Worm (Caenorhabditis elegans) whole organism, L4 larva: Measurements from ENCODE around the gene T15B12.2.

ENCODE experiments used
- D1046.2 ChIP-seq: fragments of 200-800 bp; sonication (Bioruptor generic); IDR thresholded peaks from 2 replicates; pipeline ENCODE4 v1.3.6; 2022; ENCODE audit warnings: missing genetic modification characterization, missing compliant biosample characterization
- F10B5.3 ChIP-seq: sonication (generic microtip); optimal IDR thresholded peaks from 2 replicates; lab custom pipeline; 2016; ENCODE audit warnings: mild to moderate bottlenecking, missing genetic modification characterization, missing compliant biosample characterization
- F26F4.8 ChIP-seq: fragments of 200-800 bp; sonication (Bioruptor generic); conservative IDR thresholded peaks from 2 replicates; pipeline ENCODE4 v1.3.6; 2022; ENCODE audit warnings: missing genetic modification characterization, missing compliant biosample characterization
- F44E2.7 ChIP-seq: fragments of 200-800 bp; sonication (Bioruptor generic); IDR thresholded peaks from 2 replicates; pipeline ENCODE4 v2.1.2; 2022; ENCODE audit warnings: missing genetic modification characterization, missing compliant biosample characterization
- R02D3.7 ChIP-seq: fragments of 150-350 bp; sonication (generic microtip); optimal IDR thresholded peaks from 3 replicates; lab custom pipeline; 2014; ENCODE audit warnings: missing biosample characterization, missing genetic modification characterization
- T20F7.1 ChIP-seq: fragments of 200-800 bp; sonication (Bioruptor generic); optimal IDR thresholded peaks from 2 replicates; lab custom pipeline; 2018; ENCODE audit warnings: mild to moderate bottlenecking, missing genetic modification characterization, missing compliant biosample characterization
- Y75B8A.6 ChIP-seq: fragments of 200-800 bp; sonication (Bioruptor generic); IDR thresholded peaks from 2 replicates; pipeline ENCODE4 v1.3.6; 2022; ENCODE audit warnings: missing genetic modification reagents, missing genetic modification characterization, missing compliant biosample characterization
- ZK337.2 ChIP-seq: fragments of 200-800 bp; sonication (Bioruptor generic); IDR thresholded peaks from 2 replicates; pipeline ENCODE4 v1.3.6; 2022; ENCODE audit warnings: missing genetic modification reagents, missing genetic modification characterization, missing compliant biosample characterization
- attf-4 ChIP-seq: sonication (generic microtip); optimal IDR thresholded peaks from 3 replicates; lab custom pipeline; 2017; ENCODE audit warnings: missing biosample characterization, missing genetic modification characterization
- ceh-28 ChIP-seq: fragments of 150-350 bp; optimal IDR thresholded peaks from 2 replicates; lab custom pipeline; 2014; ENCODE audit warnings: missing biosample characterization, missing genetic modification reagents, missing genetic modification characterization
- ceh-44 ChIP-seq: fragments of 200-800 bp; sonication (Bioruptor generic); IDR thresholded peaks from 2 replicates; pipeline ENCODE4 v1.3.6; 2022; ENCODE audit warnings: missing genetic modification reagents, missing genetic modification characterization, missing compliant biosample characterization
- ceh-62 ChIP-seq: sonication (generic microtip); optimal IDR thresholded peaks from 2 replicates; lab custom pipeline; 2017; ENCODE audit warnings: missing biosample characterization, missing genetic modification characterization
- ceh-82 ChIP-seq: sonication (generic microtip); optimal IDR thresholded peaks from 2 replicates; lab custom pipeline; 2017; ENCODE audit warnings: missing biosample characterization, missing genetic modification characterization
- daf-12 ChIP-seq: fragments of 150-350 bp; optimal IDR thresholded peaks from 2 replicates; lab custom pipeline; 2014; ENCODE audit warnings: missing biosample characterization, missing genetic modification reagents, missing genetic modification characterization
- dmd-8 ChIP-seq: fragments of 200-800 bp; sonication (Bioruptor generic); IDR thresholded peaks from 2 replicates; pipeline ENCODE4 v1.3.6; 2022; ENCODE audit warnings: missing genetic modification characterization, missing compliant biosample characterization
- dve-1 ChIP-seq: sonication (generic microtip); optimal IDR thresholded peaks from 2 replicates; lab custom pipeline; 2017; ENCODE audit warnings: antibody characterized with exemption, mild to moderate bottlenecking, missing genetic modification characterization, missing compliant biosample characterization; ENCODE audit not compliant: insufficient read depth
- fkh-10 ChIP-seq: fragments of 150-350 bp; optimal IDR thresholded peaks from 2 replicates; lab custom pipeline; 2014; ENCODE audit warnings: missing biosample characterization, missing genetic modification reagents, missing genetic modification characterization
- fos-1 ChIP-seq: fragments of 150-350 bp; optimal IDR thresholded peaks from 2 replicates; lab custom pipeline; 2014; ENCODE audit warnings: missing biosample characterization, missing genetic modification characterization
- hlh-11 ChIP-seq: fragments of 200-800 bp; sonication (Bioruptor generic); optimal IDR thresholded peaks from 2 replicates; lab custom pipeline; 2018; ENCODE audit warnings: mild to moderate bottlenecking, missing genetic modification characterization, missing compliant biosample characterization
- hlh-30 ChIP-seq: sonication (generic microtip); optimal IDR thresholded peaks from 2 replicates; lab custom pipeline; 2017; ENCODE audit warnings: antibody characterized with exemption, mild to moderate bottlenecking, missing genetic modification characterization, missing compliant biosample characterization; ENCODE audit not compliant: insufficient read depth
- jun-1 ChIP-seq: fragments of 150-350 bp; optimal IDR thresholded peaks from 2 replicates; lab custom pipeline; 2014; ENCODE audit warnings: missing biosample characterization, missing genetic modification reagents, missing genetic modification characterization
- lin-1 ChIP-seq: fragments of 200-800 bp; sonication (Bioruptor generic); IDR thresholded peaks from 2 replicates; pipeline ENCODE4 v1.3.6; 2022; ENCODE audit warnings: missing genetic modification reagents, missing genetic modification characterization, missing compliant biosample characterization
- lin-13 ChIP-seq: fragments of 150-350 bp; optimal IDR thresholded peaks from 2 replicates; lab custom pipeline; 2014; ENCODE audit warnings: missing biosample characterization, missing genetic modification reagents, missing genetic modification characterization
- lin-29 ChIP-seq: fragments of 200-800 bp; sonication (Bioruptor generic); IDR thresholded peaks from 2 replicates; pipeline ENCODE4 v1.3.6; 2022; ENCODE audit warnings: missing genetic modification reagents, missing genetic modification characterization, missing compliant biosample characterization
- lin-38 ChIP-seq: fragments of 200-800 bp; sonication (Bioruptor generic); IDR thresholded peaks from 2 replicates; pipeline ENCODE4 v1.3.6; 2022; ENCODE audit warnings: missing genetic modification reagents, missing genetic modification characterization, missing compliant biosample characterization
- lsy-2 ChIP-seq, 2 experiments: fragments of 150-350 bp in 1 of 2; sonication (generic microtip) in 1 of 2; optimal IDR thresholded peaks; 2 replicates each; lab custom pipeline; 2014 to 2017; ENCODE audit warnings: missing biosample characterization in 2 of 2, missing genetic modification characterization in 2 of 2
- mdl-1 ChIP-seq, 2 experiments: fragments of 150-350 bp in 1 of 2; sonication (generic microtip) in 1 of 2; optimal IDR thresholded peaks; 2 replicates each; lab custom pipeline; 2014 to 2017; ENCODE audit warnings: missing biosample characterization in 2 of 2, missing genetic modification characterization in 2 of 2
- mes-2 ChIP-seq: sonication (generic microtip); optimal IDR thresholded peaks from 2 replicates; lab custom pipeline; 2016; ENCODE audit warnings: missing genotype, mild to moderate bottlenecking, missing genetic modification characterization, missing compliant biosample characterization; ENCODE audit not compliant: poor library complexity, severe bottlenecking
- mxl-2 ChIP-seq: fragments of 200-800 bp; sonication (Bioruptor generic); conservative IDR thresholded peaks from 2 replicates; pipeline ENCODE4 v1.3.6; 2022; ENCODE audit warnings: missing genetic modification reagents, missing genetic modification characterization, missing compliant biosample characterization
- nhr-41 ChIP-seq: fragments of 200-800 bp; sonication (Bioruptor generic); IDR thresholded peaks from 2 replicates; pipeline ENCODE4 v1.3.6; 2022; ENCODE audit warnings: missing genetic modification reagents, missing genetic modification characterization, missing compliant biosample characterization
- nhr-42 ChIP-seq: fragments of 200-800 bp; sonication (Bioruptor generic); IDR thresholded peaks from 2 replicates; pipeline ENCODE4 v1.3.6; 2022; ENCODE audit warnings: missing genetic modification characterization, missing compliant biosample characterization
- nhr-76 ChIP-seq: fragments of 150-350 bp; optimal IDR thresholded peaks from 2 replicates; lab custom pipeline; 2014; ENCODE audit warnings: missing biosample characterization, missing genetic modification characterization
- nhr-77 ChIP-seq: fragments of 150-350 bp; optimal IDR thresholded peaks from 2 replicates; lab custom pipeline; 2014; ENCODE audit warnings: missing biosample characterization, missing genetic modification characterization
- rbr-2 ChIP-seq: sonication (generic microtip); optimal IDR thresholded peaks from 2 replicates; lab custom pipeline; 2016; ENCODE audit warnings: missing genotype, missing genetic modification characterization, missing compliant biosample characterization
- saeg-2 ChIP-seq: fragments of 200-800 bp; sonication (Bioruptor generic); IDR thresholded peaks from 2 replicates; pipeline ENCODE4 v1.3.6; 2022; ENCODE audit warnings: missing genetic modification reagents, missing genetic modification characterization, missing compliant biosample characterization
- sdz-12 ChIP-seq: fragments of 200-800 bp; sonication (Bioruptor generic); optimal IDR thresholded peaks from 2 replicates; lab custom pipeline; 2018; ENCODE audit warnings: mild to moderate bottlenecking, missing genetic modification characterization, missing compliant biosample characterization
- snpc-4 ChIP-seq: fragments of 150-350 bp; optimal IDR thresholded peaks from 2 replicates; lab custom pipeline; 2014; ENCODE audit warnings: missing biosample characterization, missing genetic modification characterization
- spr-1 ChIP-seq: sonication (generic microtip); optimal IDR thresholded peaks from 2 replicates; lab custom pipeline; 2016; ENCODE audit warnings: mild to moderate bottlenecking, missing genetic modification characterization, missing compliant biosample characterization
- spr-3 ChIP-seq: fragments of 200-800 bp; sonication (Bioruptor generic); optimal IDR thresholded peaks from 2 replicates; lab custom pipeline; 2018; ENCODE audit warnings: mild to moderate bottlenecking, missing genetic modification characterization, missing compliant biosample characterization
- unc-130 ChIP-seq: sonication (generic microtip); optimal IDR thresholded peaks from 2 replicates; lab custom pipeline; 2016; ENCODE audit warnings: missing genetic modification reagents, missing genetic modification characterization, missing compliant biosample characterization
- unc-62 ChIP-seq, 3 experiments: fragments of 150-350 bp in 1 of 3; sonication (generic microtip); optimal IDR thresholded peaks in 2 of 3; peaks in 1 of 3; 1 replicate in 1 of 3; 2 replicates in 2 of 3; lab custom pipeline; 2014 to 2017; ENCODE audit warnings: missing biosample characterization in 3 of 3, missing genetic modification characterization in 3 of 3, missing genetic modification reagents in 3 of 3, missing genotype in 1 of 3
- zag-1 ChIP-seq: fragments of 150-350 bp; optimal IDR thresholded peaks from 2 replicates; lab custom pipeline; 2014; ENCODE audit warnings: missing biosample characterization, missing genetic modification characterization
- zfp-2 ChIP-seq: sonication (generic microtip); optimal IDR thresholded peaks from 2 replicates; lab custom pipeline; 2016; ENCODE audit warnings: mild to moderate bottlenecking, missing genetic modification characterization, missing compliant biosample characterization
- zfp-3 ChIP-seq: fragments of 200-800 bp; sonication (Bioruptor generic); conservative IDR thresholded peaks from 2 replicates; pipeline ENCODE4 v1.3.6; 2022; ENCODE audit warnings: missing genetic modification reagents, missing genetic modification characterization, missing compliant biosample characterization
- zip-2 ChIP-seq: fragments of 150-350 bp; optimal IDR thresholded peaks from 2 replicates; lab custom pipeline; 2014; ENCODE audit warnings: missing biosample characterization, missing genetic modification characterization
- ztf-11 ChIP-seq: fragments of 150-350 bp; optimal IDR thresholded peaks from 2 replicates; lab custom pipeline; 2014; ENCODE audit warnings: missing biosample characterization, missing genetic modification characterization
- ztf-7 ChIP-seq: fragments of 150-350 bp; optimal IDR thresholded peaks from 2 replicates; lab custom pipeline; 2014; ENCODE audit warnings: missing biosample characterization, missing genetic modification characterization

The T15B12.2 gene

DNA sequence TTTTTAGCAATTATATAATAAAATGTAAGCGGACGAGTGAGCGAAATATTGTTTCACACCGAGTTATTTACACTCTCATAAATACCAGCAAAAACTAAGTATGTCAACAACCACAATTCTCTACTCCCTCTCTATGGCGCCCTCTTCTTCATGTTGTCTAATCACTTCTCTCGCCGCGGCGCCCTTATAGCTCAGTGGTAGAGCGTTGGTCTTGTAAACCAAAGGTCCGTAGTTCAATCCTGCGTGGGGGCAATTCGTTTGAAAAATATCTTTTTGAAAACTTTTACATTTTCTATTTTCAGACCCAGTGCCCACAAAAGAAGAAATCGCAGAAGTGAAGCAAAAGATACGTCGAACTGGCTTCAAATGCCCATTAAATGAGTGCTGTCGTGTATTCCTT lies 4.0 kb upstream of the T15B12.2 start (continued):
- TF ChIP-seq ztf-7 (tag; lab: Kevin White, UChicago), result peak; percentile 63
- no peak for TF ChIP-seq ztf-11 (tag; lab: Kevin White, UChicago)
- TF ChIP-seq dmd-8, result peak; percentile 99
- no peak for TF ChIP-seq hlh-11 (tag; lab: Kevin White, UChicago)
- TF ChIP-seq hlh-30 (tag; lab: Kevin White, UChicago), result peak; percentile 49
- TF ChIP-seq rbr-2 (tag; lab: Kevin White, UChicago), result peak; percentile 69
- peak; percentile 59 for TF ChIP-seq F10B5.3 (tag; lab: Kevin White, UChicago)
- TF ChIP-seq ceh-28 (tag; lab: Kevin White, UChicago), result no peak
- peak; percentile 84 for TF ChIP-seq ZK337.2
- TF ChIP-seq daf-12, result no peak
- peak in 1 of 2 experiments; percentile 72 for TF ChIP-seq lsy-2 (tag; optimal IDR thresholded peaks at IDR 0.05; lab: Kevin White, UChicago)
- 0 out of 2 replicates have a peak, but pooled peaks have one; percentile 46 for TF ChIP-seq lin-29 (GFP tag; lab: Robert Waterston, UW)
- no peak for TF ChIP-seq snpc-4 (tag; lab: Kevin White, UChicago)
- TF ChIP-seq zip-2 (tag; lab: Kevin White, UChicago), result no peak
- no peak for TF ChIP-seq ceh-62
- TF ChIP-seq F26F4.8 (GFP tag; lab: Robert Waterston, UW), result peak; percentile 98
- TF ChIP-seq F44E2.7, result peak; percentile 94
- no peak for TF ChIP-seq mdl-1 (tag; optimal IDR thresholded peaks at IDR 0.05; lab: Kevin White, UChicago)
- peak; percentile 29 for TF ChIP-seq dve-1 (tag; lab: Kevin White, UChicago)
- no peak for TF ChIP-seq unc-62 (GFP tag; optimal IDR thresholded peaks at IDR 0.05 in 1 of 2; lab: Kevin White, UChicago)
- no peak for TF ChIP-seq unc-62 (tag; optimal IDR thresholded peaks at IDR 0.05; lab: Kevin White, UChicago)
- TF ChIP-seq zfp-3 (GFP tag; lab: Robert Waterston, UW), result 0 out of 2 replicates have a peak, but pooled peaks have one; percentile 40
- TF ChIP-seq mxl-2, result peak; percentile 86
- no peak for TF ChIP-seq jun-1

- TF ChIP-seq unc-62 (GFP tag; optimal IDR thresholded peaks at IDR 0.05 in 1 of 2; lab: Kevin White, UChicago), result peak in 1 of 2 experiments; percentile 98
- no peak for TF ChIP-seq unc-62 (tag; optimal IDR thresholded peaks at IDR 0.05; lab: Kevin White, UChicago)
- no peak for TF ChIP-seq nhr-41 (GFP tag; lab: Robert Waterston, UW)
These were observed 2.4 kb upstream of the T15B12.2 start for ce11 chrIII:5304044-5304443.

DNA sequence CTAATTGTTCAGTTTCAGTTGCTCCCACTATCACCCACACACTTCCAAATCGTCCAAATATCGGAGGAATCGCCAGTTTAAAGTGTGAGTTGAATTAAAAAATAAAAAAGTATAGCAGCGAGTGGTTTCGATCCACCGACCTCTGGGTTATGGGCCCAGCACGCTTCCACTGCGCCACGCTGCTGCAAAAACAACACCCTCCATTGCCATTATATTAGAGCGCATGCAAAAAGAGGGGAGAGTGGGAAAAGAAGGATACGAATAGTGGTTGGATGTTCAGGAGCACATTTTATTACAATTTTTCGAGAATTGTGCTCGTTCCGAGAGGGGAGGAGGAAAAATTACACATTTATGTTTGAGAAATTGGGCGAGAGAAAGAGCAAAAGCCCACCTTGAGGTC lies 6.8 kb downstream of the T15B12.2 start:
- TF ChIP-seq R02D3.7 (tag; lab: Kevin White, UChicago), result peak; percentile 3
- no peak for TF ChIP-seq lsy-2 (tag; optimal IDR thresholded peaks at IDR 0.05; lab: Kevin White, UChicago)
- no peak for TF ChIP-seq fos-1
- TF ChIP-seq sdz-12 (GFP tag; lab: Kevin White, UChicago), result peak; percentile 82
- TF ChIP-seq lin-38 (GFP tag; lab: Robert Waterston, UW), result peak; percentile 83
- TF ChIP-seq ztf-7 (tag; lab: Kevin White, UChicago), result no peak
- TF ChIP-seq nhr-77, result no peak
- TF ChIP-seq ceh-62, result no peak
- TF ChIP-seq F10B5.3 (tag; lab: Kevin White, UChicago), result peak; percentile 41
- TF ChIP-seq zfp-2 (tag; lab: Kevin White, UChicago), result peak; percentile 35
- TF ChIP-seq nhr-42, result peak; percentile 78
- TF ChIP-seq T20F7.1 (GFP tag; lab: Kevin White, UChicago), result peak; percentile 47
- TF ChIP-seq lin-13 (GFP tag; lab: Kevin White, UChicago), result no peak
- TF ChIP-seq zip-2 (tag; lab: Kevin White, UChicago), result no peak
- TF ChIP-seq nhr-76 (tag; lab: Kevin White, UChicago), result no peak
- no peak for TF ChIP-seq snpc-4 (tag; lab: Kevin White, UChicago)
- TF ChIP-seq ceh-82 (tag; lab: Kevin White, UChicago), result no peak
- peak; percentile 68 for TF ChIP-seq mes-2
- TF ChIP-seq spr-3 (GFP tag; lab: Kevin White, UChicago), result peak; percentile 69
- TF ChIP-seq zag-1 (tag; lab: Kevin White, UChicago), result no peak
- TF ChIP-seq lin-1 (GFP tag; lab: Robert Waterston, UW), result peak; percentile 68
- peak; percentile 97 for TF ChIP-seq dmd-8
- peak; percentile 76 for TF ChIP-seq spr-1 (tag; lab: Kevin White, UChicago)
- TF ChIP-seq D1046.2 (GFP tag; lab: Robert Waterston, UW), result peak; percentile 81
- peak; percentile 85; the same call in 1 of the 2 replicates for TF ChIP-seq ceh-44 (GFP tag; lab: Robert Waterston, UW)
- TF ChIP-seq Y75B8A.6 (GFP tag; lab: Robert Waterston, UW), result 0 out of 2 replicates have a peak, but pooled peaks have one; percentile 80
- TF ChIP-seq attf-4 (tag; lab: Kevin White, UChicago), result no peak
- TF ChIP-seq fkh-10 (GFP tag; lab: Kevin White, UChicago), result no peak
- TF ChIP-seq saeg-2 (GFP tag; lab: Robert Waterston, UW), result no peak
- peak; percentile 78 for TF ChIP-seq unc-130 (GFP tag; lab: Kevin White, UChicago)
